Worm (Caenorhabditis elegans) whole organism, early embryonic: ENCODE data around the gene col-140.

Experiments used
- B0310.2 ChIP-seq: sonication (generic microtip); optimal IDR thresholded peaks from 2 replicates; lab custom pipeline; 2016; ENCODE audit warnings: mild to moderate bottlenecking, missing genetic modification characterization, missing compliant biosample characterization
- aly-1 ChIP-seq: sonication (generic microtip); optimal IDR thresholded peaks from 2 replicates; lab custom pipeline; 2016; ENCODE audit warnings: missing genetic modification characterization, missing compliant biosample characterization
- ama-1 ChIP-seq: fragments of 150-350 bp; optimal IDR thresholded peaks from 2 replicates; lab custom pipeline; 2014
- ceh-13 ChIP-seq: fragments of 200-800 bp; sonication (Bioruptor generic); optimal IDR thresholded peaks from 2 replicates; lab custom pipeline; 2018; ENCODE audit warnings: mild to moderate bottlenecking, missing genetic modification characterization, missing compliant biosample characterization
- flt-1 ChIP-seq: fragments of 200-800 bp; sonication (Bioruptor generic); IDR thresholded peaks from 2 replicates; pipeline ENCODE4 v1.3.6; 2022; ENCODE audit warnings: missing genetic modification characterization, missing compliant biosample characterization
- pes-1 ChIP-seq: fragments of 200-800 bp; sonication (Bioruptor generic); IDR thresholded peaks from 2 replicates; pipeline ENCODE4 v1.3.6; 2022; ENCODE audit warnings: missing genetic modification reagents, missing genetic modification characterization, missing compliant biosample characterization
- tbx-37 ChIP-seq: fragments of 200-800 bp; sonication (Bioruptor generic); conservative IDR thresholded peaks from 2 replicates; pipeline ENCODE4 v1.3.6; 2022; ENCODE audit warnings: missing genetic modification reagents, missing genetic modification characterization, missing compliant biosample characterization
- tra-4 ChIP-seq: sonication (generic microtip); optimal IDR thresholded peaks from 2 replicates; lab custom pipeline; 2017; ENCODE audit warnings: missing genetic modification characterization, missing compliant biosample characterization

DNA sequence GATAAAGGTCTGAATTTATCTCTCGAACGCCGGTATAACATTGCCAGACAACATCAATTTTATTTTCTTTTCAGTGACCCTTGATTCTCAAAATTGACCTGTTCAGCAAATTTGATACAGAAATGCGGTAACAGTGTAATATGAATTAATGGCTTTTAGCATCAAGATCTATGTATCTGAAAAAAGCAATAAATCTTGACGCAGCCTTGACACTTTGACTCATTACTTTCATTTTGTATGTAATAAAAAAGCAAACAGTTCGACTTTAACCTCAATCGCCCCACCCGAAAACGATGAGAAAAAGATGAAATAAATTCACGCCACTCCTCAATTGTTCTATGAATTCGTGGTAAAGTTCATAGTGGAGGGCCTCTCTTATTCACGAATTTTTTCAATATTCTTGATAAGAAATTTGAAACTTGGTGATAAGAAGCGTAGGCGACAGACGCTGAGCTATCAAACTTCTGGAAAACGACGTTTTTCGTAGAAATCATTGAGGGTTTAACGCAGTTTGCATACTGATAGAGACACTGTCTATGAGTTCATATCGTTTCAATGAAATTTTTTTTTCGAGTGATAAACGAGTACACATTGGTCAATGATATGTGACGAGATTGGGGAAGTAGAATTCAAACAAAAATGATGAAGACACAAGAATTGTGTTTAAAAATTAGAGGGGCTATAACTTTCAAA lies 15.0 kb downstream of the col-140 start:
- TF ChIP-seq tra-4 (tag; lab: Kevin White, UChicago) (no peak), B0310.2 (tag; lab: Kevin White, UChicago) (no peak), flt-1 (no peak), ama-1 (lab: Kevin White, UChicago) (no peak), aly-1 (no peak), tbx-37 (GFP tag; lab: Robert Waterston, UW) (no peak), ceh-13 (no peak), pes-1 (GFP tag; lab: Robert Waterston, UW) (no peak)
